Fruit fly (Drosophila melanogaster) S2 (cell line): ENCODE measurements around the gene Mul1.

Experiments used
- CG8478 ChIP-seq: fragments of >200 bp; optimal IDR thresholded peaks from 2 replicates; lab custom pipeline; 2018
- CTCF ChIP-seq, 2 experiments: fragments of >200 bp; optimal IDR thresholded peaks; 2 replicates each; lab custom pipeline; 2018

dm6 chr3L:4072717-4073116, 51.5 kb downstream of the Mul1 start:
- TF ChIP-seq CTCF (optimal IDR thresholded peaks at IDR 0.05; lab: Kevin White, UChicago) (peak; percentile 74 to 76), CG8478 (lab: Kevin White, UChicago) (no peak)
